Worm (Caenorhabditis elegans): ENCODE data around the gene nstp-6.
A peak's percentile ranks its signal among the peaks of the same experiment; 100 is the strongest.

The nstp-6 gene

ce11 chrIV:3545060-3545459 is 2.3 kb downstream of the nstp-6 start:
- no peak for TF ChIP-seq hrde-1 (tag; optimal IDR thresholded peaks at IDR 0.05; ENCODE audit: borderline replicate concordance)
- TF ChIP-seq dox-1 (GFP tag; IDR thresholded peaks at IDR 0.05) = no peak
- no peak for TF ChIP-seq madf-6 (GFP tag; IDR thresholded peaks at IDR 0.05)
- TF ChIP-seq mel-28 (tag; optimal IDR thresholded peaks at IDR 0.05; ENCODE audit: borderline replicate concordance) = no peak

DNA sequence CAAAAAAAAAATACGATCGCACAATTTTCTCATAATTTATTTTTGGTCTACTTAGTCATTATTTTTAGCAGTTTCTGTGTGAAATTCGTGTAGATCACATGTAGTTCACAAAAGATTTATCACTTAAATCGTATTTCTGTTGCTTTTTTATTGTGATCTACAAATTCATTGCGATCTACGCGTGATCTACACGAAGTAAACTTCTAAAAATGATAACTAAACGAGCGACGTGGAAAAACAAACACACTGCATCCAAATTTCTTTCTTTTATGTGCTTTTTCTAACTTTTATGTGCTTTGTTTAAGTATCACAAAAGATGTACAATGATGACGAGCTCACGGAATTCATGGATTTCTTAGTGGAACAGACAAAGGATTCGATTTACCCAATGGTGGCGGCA is 7.5 kb downstream of the nstp-6 start, which contains the start of gene B0212.3:
Gene B0212.3 (plus strand): TSS at position 301 of the 400 bp plus-strand sequence.
- TF ChIP-seq let-526 (GFP tag; IDR thresholded peaks at IDR 0.05) = no peak
- TF ChIP-seq nfya-2 (GFP tag; IDR thresholded peaks at IDR 0.05) = no peak
- TF ChIP-seq tlf-1 (GFP tag; optimal IDR thresholded peaks at IDR 0.05) = no peak
- no peak for TF ChIP-seq Y79H2A.3 (GFP tag; conservative IDR thresholded peaks at IDR 0.05)
- no peak for TF ChIP-seq sptf-2 (GFP tag; optimal IDR thresholded peaks at IDR 0.05)
- no peak for TF ChIP-seq mcd-1 (GFP tag; IDR thresholded peaks at IDR 0.05)
- no peak for TF ChIP-seq F55B11.4 (tag; optimal IDR thresholded peaks at IDR 0.05; ENCODE audit: borderline replicate concordance, insufficient read depth)
- TF ChIP-seq nhr-80 (tag; optimal IDR thresholded peaks at IDR 0.05) = no peak
- no peak for TF ChIP-seq unc-130 (GFP tag; optimal IDR thresholded peaks at IDR 0.05)
- TF ChIP-seq nfya-1 (tag; optimal IDR thresholded peaks at IDR 0.05; ENCODE audit: borderline replicate concordance, insufficient read depth) = no peak
- no peak for TF ChIP-seq hmg-20 (GFP tag; IDR thresholded peaks at IDR 0.05)
- no peak for TF ChIP-seq mes-4 (tag; optimal IDR thresholded peaks at IDR 0.05)
- no peak for TF ChIP-seq cebp-2 (GFP tag; IDR thresholded peaks at IDR 0.05)
- no peak for TF ChIP-seq nhr-120 (GFP tag; IDR thresholded peaks at IDR 0.05)

- TF ChIP-seq F52B5.7 (tag; optimal IDR thresholded peaks at IDR 0.05) (no peak), T26A5.8 (tag; optimal IDR thresholded peaks at IDR 0.05) (no peak), efl-1 (GFP tag; optimal IDR thresholded peaks at IDR 0.05) (peak; percentile 45), C06A6.2 (GFP tag; conservative IDR thresholded peaks at IDR 0.05) (no peak), Y53G8AR.9 (GFP tag; conservative IDR thresholded peaks at IDR 0.05) (no peak), hmg-1.2 (GFP tag; IDR thresholded peaks at IDR 0.05) (peak; percentile 71; the same call in 1 of the 2 replicates), dox-1 (GFP tag; IDR thresholded peaks at IDR 0.05) (no peak), mcd-1 (GFP tag; IDR thresholded peaks at IDR 0.05) (peak; percentile 31; the same call in 1 of the 2 replicates), madf-6 (GFP tag; IDR thresholded peaks at IDR 0.05) (peak; percentile 68), madf-8 (GFP tag; conservative IDR thresholded peaks at IDR 0.05) (0 out of 2 replicates have a peak, but pooled peaks have one; percentile 28), zim-3 (tag; optimal IDR thresholded peaks at IDR 0.05) (no peak)
Observed at ce11 chrIV:3539253-3539652, 8.1 kb downstream of the nstp-6 start.

DNA sequence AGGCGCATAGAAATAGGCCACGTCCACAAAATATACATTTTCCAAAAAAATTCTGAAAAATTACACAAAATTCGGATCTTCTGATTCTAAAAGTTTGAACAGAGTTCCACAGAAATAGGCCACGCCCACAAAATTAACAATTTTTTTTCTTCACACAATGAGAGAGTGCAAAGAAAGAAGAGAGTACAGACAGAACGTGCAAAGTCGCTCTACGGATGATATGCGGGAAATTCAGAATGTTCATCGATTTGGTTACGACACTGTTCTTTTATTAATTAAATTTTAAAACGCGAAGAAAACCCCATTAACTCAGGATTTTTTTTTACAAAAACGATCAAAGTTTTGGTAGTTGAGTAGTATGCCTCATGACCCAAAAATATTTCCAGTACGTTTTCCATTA is 14.4 kb downstream of the nstp-6 start:
- TF ChIP-seq attf-6 (GFP tag; IDR thresholded peaks at IDR 0.05) (no peak), hmg-1.2 (GFP tag; IDR thresholded peaks at IDR 0.05) (peak; percentile 49; the same call in 1 of the 2 replicates)

- no peak for TF ChIP-seq ztf-25 (GFP tag; IDR thresholded peaks at IDR 0.05)
- no peak for TF ChIP-seq ZK185.1 (tag; optimal IDR thresholded peaks at IDR 0.05; ENCODE audit: poor library complexity, severe bottlenecking)
- TF ChIP-seq F39B2.1 (GFP tag; IDR thresholded peaks at IDR 0.05) = no peak
- no peak for TF ChIP-seq snpc-1.1 (tag; optimal IDR thresholded peaks at IDR 0.05; ENCODE audit: insufficient read depth)
- no peak for TF ChIP-seq F37B4.10 (GFP tag; IDR thresholded peaks at IDR 0.05)
- no peak for TF ChIP-seq nhr-27 (tag; optimal IDR thresholded peaks at IDR 0.05)
- TF ChIP-seq ekl-4 (GFP tag; IDR thresholded peaks at IDR 0.05) = no peak
- no peak for TF ChIP-seq efl-1 (GFP tag; optimal IDR thresholded peaks at IDR 0.05)
- TF ChIP-seq athp-1 (tag; optimal IDR thresholded peaks at IDR 0.05) = no peak
- no peak for TF ChIP-seq madf-10 (tag; optimal IDR thresholded peaks at IDR 0.05)
Observed at ce11 chrIV:3532167-3532566, 15.2 kb downstream of the nstp-6 start, which contains the start of gene M57.1. TSS of gene M57.1 (plus strand) at chrIV:3532467.

All from whole organism, young adult.